Worm (Caenorhabditis elegans) whole organism, young adult: ENCODE data around the gene cmtr-1.

Source experiments
- athp-1 ChIP-seq: sonication (generic microtip); optimal IDR thresholded peaks from 2 replicates; lab custom pipeline; 2017; ENCODE audit warnings: mild to moderate bottlenecking, missing genetic modification characterization, missing compliant biosample characterization
- dpl-1 ChIP-seq: fragments of 150-350 bp; optimal IDR thresholded peaks from 2 replicates; lab custom pipeline; 2014; ENCODE audit warnings: missing biosample characterization, missing genetic modification reagents, missing genetic modification characterization
- let-526 ChIP-seq: fragments of 200-800 bp; sonication (Bioruptor generic); IDR thresholded peaks from 2 replicates; pipeline ENCODE4 v1.3.6; 2022; ENCODE audit warnings: missing genetic modification reagents, missing genetic modification characterization, missing compliant biosample characterization
- lsl-1 ChIP-seq: fragments of 200-800 bp; sonication (Bioruptor generic); optimal IDR thresholded peaks from 2 replicates; lab custom pipeline; 2018; ENCODE audit warnings: mild to moderate bottlenecking, missing genetic modification characterization, moderate library complexity, missing compliant biosample characterization
- pha-4 ChIP-seq: fragments of 150-350 bp; sonication (generic microtip); optimal IDR thresholded peaks from 2 replicates; lab custom pipeline; 2014; ENCODE audit warnings: missing biosample characterization, missing genetic modification reagents, missing genetic modification characterization
- rpc-1 ChIP-seq, 2 experiments: fragments of 150-350 bp in 1 of 2; sonication (generic microtip) in 1 of 2; optimal IDR thresholded peaks; 2 replicates each; lab custom pipeline; 2014 to 2018; ENCODE audit warnings: missing biosample characterization in 1 of 2, missing genetic modification characterization in 1 of 2, missing genetic modification reagents in 1 of 2, missing genotype in 1 of 2
- unc-62 ChIP-seq: fragments of 150-350 bp; optimal IDR thresholded peaks from 2 replicates; lab custom pipeline; 2014; ENCODE audit warnings: missing biosample characterization, missing genetic modification reagents, missing genetic modification characterization
- ztf-6 ChIP-seq: fragments of 200-800 bp; sonication (Bioruptor generic); IDR thresholded peaks from 2 replicates; pipeline ENCODE4 v1.3.6; 2022; ENCODE audit warnings: missing genetic modification reagents, missing genetic modification characterization, missing compliant biosample characterization

ce11 chrII:15025100-15025499 is 814 bp upstream of the cmtr-1 start:
- TF ChIP-seq let-526 (GFP tag; lab: Robert Waterston, UW) (no peak), unc-62 (GFP tag; lab: Kevin White, UChicago) (no peak), dpl-1 (peak; percentile 50), ztf-6 (GFP tag; lab: Robert Waterston, UW) (no peak), lsl-1 (GFP tag; lab: Kevin White, UChicago) (peak; percentile 50), pha-4 (no peak), rpc-1 (optimal IDR thresholded peaks at IDR 0.05; lab: Kevin White, UChicago) (no peak), rpc-1 (tag; optimal IDR thresholded peaks at IDR 0.05; lab: Kevin White, UChicago) (no peak), athp-1 (no peak)
